Worm (Caenorhabditis elegans) whole organism, early embryonic: ENCODE results near the gene set-6.

Source experiments
- ama-1 ChIP-seq: fragments of 150-350 bp; optimal IDR thresholded peaks from 2 replicates; lab custom pipeline; 2014
- ceh-36 ChIP-seq: sonication (generic microtip); optimal IDR thresholded peaks from 2 replicates; lab custom pipeline; 2016; ENCODE audit warnings: missing genetic modification characterization, inconsistent platforms, missing compliant biosample characterization

DNA sequence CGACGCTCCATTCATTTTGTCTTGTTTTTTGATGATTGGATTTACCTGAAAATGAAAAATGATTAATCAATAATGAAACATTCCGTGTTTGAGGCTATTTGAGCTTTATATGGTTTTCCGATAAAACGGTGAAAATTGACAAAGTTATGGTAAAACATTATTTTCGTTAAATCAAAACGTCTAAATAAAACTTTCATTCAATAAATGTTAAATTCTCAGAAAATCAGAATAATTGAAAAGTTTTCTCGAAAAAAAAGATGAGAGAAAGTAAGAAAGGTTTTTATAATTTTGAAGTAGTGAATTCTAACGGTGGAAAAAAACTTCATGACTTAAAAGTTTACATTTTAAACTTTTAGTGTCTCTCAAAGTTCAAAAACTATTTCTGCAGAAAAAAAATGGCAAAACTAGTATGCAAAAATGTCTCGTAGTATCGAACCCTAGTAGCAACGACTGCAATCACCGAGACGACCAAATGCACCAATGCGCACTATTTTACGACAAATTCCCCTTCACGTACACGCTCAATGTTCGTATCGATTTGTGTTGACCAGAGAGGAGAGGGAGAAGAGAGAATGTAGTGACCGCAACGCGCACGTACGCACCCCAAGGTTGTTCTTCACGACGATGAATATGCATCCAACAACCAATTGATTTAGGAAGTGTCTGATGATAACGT, 27.6 kb downstream of the set-6 start, which contains the start of gene nfya-1:
- TF ChIP-seq ceh-36 (tag; lab: Kevin White, UChicago), result no peak
- TF ChIP-seq ama-1 (lab: Kevin White, UChicago), result no peak
